Fruit fly (Drosophila melanogaster): Measurements from ENCODE around the gene CG44090.

DNA sequence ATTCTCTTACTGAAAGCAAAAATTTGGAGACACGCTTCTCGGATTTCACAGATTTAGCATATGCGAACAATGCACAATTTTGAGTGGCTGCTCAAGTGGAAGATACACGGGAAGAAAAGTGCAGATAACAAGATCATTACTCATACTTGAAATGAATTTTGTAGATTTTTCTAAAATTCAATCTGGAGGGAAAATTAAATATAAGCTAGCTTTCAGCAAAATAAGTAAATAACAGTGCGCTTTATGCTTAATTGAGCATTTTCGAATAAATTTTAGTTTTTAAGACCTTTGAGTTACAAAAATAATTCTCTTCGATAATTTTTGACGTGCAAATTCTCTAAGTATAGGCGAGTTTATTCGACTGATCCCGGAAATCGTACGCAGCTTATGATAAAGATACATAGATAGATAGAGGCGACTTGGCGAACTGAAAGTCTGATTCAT lies 33.5 kb downstream of the CG44090 start:
- peak; percentile 56 for TF ChIP-seq OdsH (GFP tag; optimal IDR thresholded peaks at IDR 0.05)
- no peak for TF ChIP-seq usp (GFP tag; optimal IDR thresholded peaks at IDR 0.05)
- TF ChIP-seq sage (GFP tag; optimal IDR thresholded peaks at IDR 0.05) = no peak
- no peak for TF ChIP-seq tai (GFP tag; optimal IDR thresholded peaks at IDR 0.05)
- no peak for TF ChIP-seq Dfd (GFP tag; optimal IDR thresholded peaks at IDR 0.05)
- no peak for TF ChIP-seq lola (GFP tag; optimal IDR thresholded peaks at IDR 0.05)
- peak; percentile 76 for TF ChIP-seq h (GFP tag; optimal IDR thresholded peaks at IDR 0.05)
- TF ChIP-seq fru (GFP tag; optimal IDR thresholded peaks at IDR 0.05) = peak; percentile 63
- TF ChIP-seq Abd-B (GFP tag; optimal IDR thresholded peaks at IDR 0.05) = no peak
- TF ChIP-seq br (GFP tag; optimal IDR thresholded peaks at IDR 0.05) = peak; percentile 54
- TF ChIP-seq Dif (GFP tag; optimal IDR thresholded peaks at IDR 0.05; ENCODE audit: partially characterized antibody) = no peak
- TF ChIP-seq dsf (GFP tag; optimal IDR thresholded peaks at IDR 0.05; ENCODE audit: borderline replicate concordance) = no peak
- peak; percentile 43 for TF ChIP-seq CG32264 (GFP tag; optimal IDR thresholded peaks at IDR 0.05)

Measured in whole organism, wandering third instar larva.